Worm (Caenorhabditis elegans) whole organism, midembryonic: ENCODE measurements around the gene emb-8.

Experiments used
- flt-1 ChIP-seq: fragments of 200-800 bp; sonication (Bioruptor generic); IDR thresholded peaks from 2 replicates; pipeline ENCODE4 v1.3.6; 2022; ENCODE audit warnings: missing genetic modification characterization, missing compliant biosample characterization
- ref-1 ChIP-seq: fragments of 200-800 bp; sonication (Bioruptor generic); conservative IDR thresholded peaks from 2 replicates; pipeline ENCODE4 v1.3.6; 2022; ENCODE audit warnings: missing genetic modification reagents, missing genetic modification characterization, missing compliant biosample characterization

ce11 chrIII:5195690-5196089 lies 3.8 kb downstream of the emb-8 start, which contains the start of gene moc-6:
- TF ChIP-seq ref-1 (GFP tag; lab: Robert Waterston, UW) (no peak), flt-1 (GFP tag; lab: Robert Waterston, UW) (no peak)
